Fruit fly (Drosophila melanogaster) whole organism, embryonic: Measurements from ENCODE around the gene Sptr.

ENCODE experiments used
- Abd-B ChIP-seq: fragments of 200-800 bp; sonication (Bioruptor generic); optimal IDR thresholded peaks from 2 replicates; lab custom pipeline; 2018; ENCODE audit warnings: missing biosample characterization, mild to moderate bottlenecking, missing genetic modification characterization, moderate library complexity
- Atf6 ChIP-seq: fragments of 200-800 bp; sonication (Bioruptor generic); IDR thresholded peaks from 2 replicates; pipeline ENCODE4 v1.3.6; 2022; ENCODE audit warnings: missing biosample characterization, missing genetic modification characterization
- CG10366 ChIP-seq: fragments of 200-800 bp; sonication (Bioruptor generic); IDR thresholded peaks from 2 replicates; pipeline ENCODE4 v1.3.6; 2022; ENCODE audit warnings: missing biosample characterization, missing genetic modification characterization
- CG10654 ChIP-seq: fragments of 200-800 bp; sonication (Bioruptor generic); optimal IDR thresholded peaks from 2 replicates; lab custom pipeline; 2016; ENCODE audit warnings: missing biosample characterization, missing genetic modification characterization
- CG12744 ChIP-seq: fragments of 200-800 bp; sonication (Bioruptor generic); optimal IDR thresholded peaks from 2 replicates; lab custom pipeline; 2016; ENCODE audit warnings: missing biosample characterization, missing genetic modification characterization
- CG13296 ChIP-seq: fragments of 200-800 bp; sonication (Bioruptor generic); optimal IDR thresholded peaks from 3 replicates; lab custom pipeline; 2018; ENCODE audit warnings: missing biosample characterization, mild to moderate bottlenecking, missing genetic modification characterization
- CG14860 ChIP-seq: fragments of 200-800 bp; sonication (Bioruptor generic); IDR thresholded peaks from 3 replicates; pipeline ENCODE4 v1.3.6; 2022; ENCODE audit warnings: missing biosample characterization, missing genetic modification characterization; ENCODE audit not compliant: partially characterized antibody
- CG15696 ChIP-seq: fragments of 200-800 bp; sonication (Bioruptor generic); optimal IDR thresholded peaks from 2 replicates; lab custom pipeline; 2019; ENCODE audit warnings: missing biosample characterization, mild to moderate bottlenecking, missing genetic modification characterization, moderate library complexity
- CG1647 ChIP-seq: fragments of 200-800 bp; sonication (Bioruptor generic); optimal IDR thresholded peaks from 3 replicates; lab custom pipeline; 2016; ENCODE audit warnings: missing biosample characterization, missing genetic modification characterization
- CG16863 ChIP-seq: fragments of 200-800 bp; sonication (Bioruptor generic); optimal IDR thresholded peaks from 3 replicates; lab custom pipeline; 2016; ENCODE audit warnings: missing biosample characterization, missing genetic modification characterization
- CG17829 ChIP-seq: fragments of 200-800 bp; optimal IDR thresholded peaks from 2 replicates; lab custom pipeline; 2019; ENCODE audit warnings: missing biosample characterization, mild to moderate bottlenecking, missing genetic modification characterization, moderate library complexity
- CG2129 ChIP-seq: fragments of 200-800 bp; sonication (Bioruptor generic); IDR thresholded peaks from 2 replicates; pipeline ENCODE4 v1.3.6; 2022; ENCODE audit warnings: missing biosample characterization, missing genetic modification characterization; ENCODE audit not compliant: partially characterized antibody
- CG3065 ChIP-seq: fragments of 200-800 bp; sonication (Bioruptor generic); optimal IDR thresholded peaks from 2 replicates; lab custom pipeline; 2016; ENCODE audit warnings: missing biosample characterization, missing genetic modification characterization
- CG3407 ChIP-seq: fragments of 200-800 bp; sonication (Bioruptor generic); optimal IDR thresholded peaks from 2 replicates; lab custom pipeline; 2018; ENCODE audit warnings: missing biosample characterization, mild to moderate bottlenecking, missing genetic modification characterization
- CG4730 ChIP-seq: fragments of 200-800 bp; sonication (Bioruptor generic); IDR thresholded peaks from 2 replicates; pipeline ENCODE4 v1.3.6; 2022; ENCODE audit warnings: missing biosample characterization, missing genetic modification characterization
- CG6689 ChIP-seq: fragments of 200-800 bp; sonication (Bioruptor generic); IDR thresholded peaks from 2 replicates; pipeline ENCODE4 v1.3.6; 2022; ENCODE audit warnings: missing biosample characterization, missing genetic modification characterization
- CG7987 ChIP-seq: fragments of 200-800 bp; sonication (Bioruptor generic); optimal IDR thresholded peaks from 2 replicates; lab custom pipeline; 2018; ENCODE audit warnings: missing biosample characterization, mild to moderate bottlenecking, missing genetic modification characterization, moderate library complexity
- CG8924 ChIP-seq: fragments of 200-800 bp; optimal IDR thresholded peaks from 3 replicates; lab custom pipeline; 2019; ENCODE audit warnings: missing biosample characterization, mild to moderate bottlenecking, missing genetic modification characterization, moderate library complexity
- CHES-1-like ChIP-seq: fragments of 200-800 bp; sonication (Bioruptor generic); optimal IDR thresholded peaks from 2 replicates; lab custom pipeline; 2016; ENCODE audit warnings: missing biosample characterization, missing genetic modification characterization
- Chrac-16 ChIP-seq: fragments of 200-800 bp; sonication (Bioruptor generic); optimal IDR thresholded peaks from 3 replicates; lab custom pipeline; 2016; ENCODE audit warnings: missing biosample characterization, missing genetic modification characterization
- CoRest ChIP-seq: fragments of 200-800 bp; sonication (Bioruptor generic); optimal IDR thresholded peaks from 3 replicates; lab custom pipeline; 2018; ENCODE audit warnings: missing biosample characterization, mild to moderate bottlenecking, missing genetic modification characterization, moderate library complexity
- Dip2 ChIP-seq: fragments of 200-800 bp; sonication (Bioruptor generic); IDR thresholded peaks from 2 replicates; pipeline ENCODE4 v1.3.6; 2022; ENCODE audit warnings: missing biosample characterization, missing genetic modification characterization
- GATAe ChIP-seq: fragments of 200-800 bp; sonication (Bioruptor generic); conservative IDR thresholded peaks from 2 replicates; pipeline ENCODE4 v1.3.6; 2022; ENCODE audit warnings: missing biosample characterization, missing genetic modification characterization
- H2.0 ChIP-seq: fragments of 200-800 bp; sonication (Bioruptor generic); IDR thresholded peaks from 2 replicates; pipeline ENCODE4 v1.3.6; 2022; ENCODE audit warnings: missing biosample characterization, missing genetic modification characterization
- HHEX ChIP-seq: fragments of 200-800 bp; sonication (Bioruptor generic); optimal IDR thresholded peaks from 3 replicates; lab custom pipeline; 2017; ENCODE audit warnings: missing biosample characterization, mild to moderate bottlenecking, missing genetic modification characterization, missing genetic modification reagents
- HmgD ChIP-seq: fragments of 200-800 bp; sonication (Bioruptor generic); optimal IDR thresholded peaks from 3 replicates; lab custom pipeline; 2016; ENCODE audit warnings: missing biosample characterization, missing genetic modification characterization
- Nf-YA ChIP-seq: fragments of 200-800 bp; sonication (Bioruptor generic); IDR thresholded peaks from 2 replicates; pipeline ENCODE4 v1.3.6; 2022; ENCODE audit warnings: missing biosample characterization, missing genetic modification characterization
- Sox102F ChIP-seq: fragments of 200-800 bp; sonication (Bioruptor generic); optimal IDR thresholded peaks from 2 replicates; lab custom pipeline; 2018; ENCODE audit warnings: missing biosample characterization, mild to moderate bottlenecking, missing genetic modification characterization, moderate library complexity
- abd-A ChIP-seq: fragments of 200-800 bp; sonication (Bioruptor generic); optimal IDR thresholded peaks from 3 replicates; lab custom pipeline; 2019; ENCODE audit warnings: missing biosample characterization, mild to moderate bottlenecking, missing genetic modification characterization, moderate library complexity
- bab2 ChIP-seq: fragments of 200-800 bp; sonication (Bioruptor generic); optimal IDR thresholded peaks from 2 replicates; lab custom pipeline; 2016; ENCODE audit warnings: missing biosample characterization, missing genetic modification characterization
- bowl ChIP-seq: fragments of 200-800 bp; sonication (Bioruptor generic); IDR thresholded peaks from 2 replicates; pipeline ENCODE4 v1.3.6; 2022; ENCODE audit warnings: missing biosample characterization, missing genetic modification characterization
- br ChIP-seq: fragments of >200 bp; optimal IDR thresholded peaks from 2 replicates; lab custom pipeline; 2017
- crc ChIP-seq: fragments of 200-800 bp; sonication (Bioruptor generic); optimal IDR thresholded peaks from 2 replicates; lab custom pipeline; 2016; ENCODE audit warnings: missing biosample characterization, missing genetic modification characterization
- dysf ChIP-seq: fragments of 200-800 bp; sonication (Bioruptor generic); IDR thresholded peaks from 3 replicates; pipeline ENCODE4 v1.3.6; 2022; ENCODE audit warnings: missing biosample characterization, missing genetic modification characterization
- en ChIP-seq: fragments of 200-800 bp; sonication (Bioruptor generic); optimal IDR thresholded peaks from 2 replicates; lab custom pipeline; 2016; ENCODE audit warnings: missing biosample characterization, missing genetic modification characterization
- ewg ChIP-seq: fragments of 200-800 bp; sonication (Bioruptor generic); optimal IDR thresholded peaks from 3 replicates; lab custom pipeline; 2017; ENCODE audit warnings: mild to moderate bottlenecking, missing biosample characterization, missing genetic modification reagents, missing genetic modification characterization
- gce ChIP-seq: fragments of 200-800 bp; sonication (Bioruptor generic); IDR thresholded peaks from 3 replicates; pipeline ENCODE4 v1.3.6; 2022; ENCODE audit warnings: missing biosample characterization, missing genetic modification characterization
- gcm2 ChIP-seq: fragments of 200-800 bp; sonication (Bioruptor generic); optimal IDR thresholded peaks from 2 replicates; lab custom pipeline; 2016; ENCODE audit warnings: missing biosample characterization, missing genetic modification characterization
- hbn ChIP-seq: fragments of 200-800 bp; sonication (Bioruptor generic); IDR thresholded peaks from 2 replicates; pipeline ENCODE4 v1.3.6; 2022; ENCODE audit warnings: missing biosample characterization, missing genetic modification characterization; ENCODE audit not compliant: partially characterized antibody
- insv ChIP-seq, 2 experiments: fragments of 200-800 bp; sonication (Bioruptor generic); optimal IDR thresholded peaks; 3 replicates each; lab custom pipeline; 2016 to 2018; ENCODE audit warnings: missing biosample characterization in 2 of 2, missing genetic modification characterization in 2 of 2
- lmd ChIP-seq: fragments of 200-800 bp; sonication (Bioruptor generic); IDR thresholded peaks from 2 replicates; pipeline ENCODE4 v1.3.6; 2022; ENCODE audit warnings: missing biosample characterization, missing genetic modification characterization
- maf-S ChIP-seq: fragments of 200-800 bp; sonication (Bioruptor generic); optimal IDR thresholded peaks from 2 replicates; lab custom pipeline; 2016; ENCODE audit warnings: missing biosample characterization, missing genetic modification characterization
- row ChIP-seq: fragments of 200-800 bp; sonication (Bioruptor generic); IDR thresholded peaks from 3 replicates; pipeline ENCODE4 v1.3.6; 2022; ENCODE audit warnings: missing biosample characterization, missing genetic modification characterization
- run ChIP-seq: fragments of 200-800 bp; sonication (Bioruptor generic); optimal IDR thresholded peaks from 3 replicates; lab custom pipeline; 2018; ENCODE audit warnings: missing biosample characterization, mild to moderate bottlenecking, missing genetic modification characterization
- schlank ChIP-seq: fragments of 200-800 bp; sonication (Bioruptor generic); optimal IDR thresholded peaks from 2 replicates; lab custom pipeline; 2018; ENCODE audit warnings: missing biosample characterization, mild to moderate bottlenecking, missing genetic modification characterization
- sens-2 ChIP-seq: fragments of 200-800 bp; sonication (Bioruptor generic); IDR thresholded peaks from 2 replicates; pipeline ENCODE4 v1.3.6; 2022; ENCODE audit warnings: missing biosample characterization, missing genetic modification characterization
- slou ChIP-seq: fragments of 200-800 bp; sonication (Bioruptor generic); optimal IDR thresholded peaks from 3 replicates; lab custom pipeline; 2016; ENCODE audit warnings: missing biosample characterization, missing genetic modification characterization
- trem ChIP-seq: fragments of 200-800 bp; optimal IDR thresholded peaks from 3 replicates; lab custom pipeline; 2019; ENCODE audit warnings: missing biosample characterization, mild to moderate bottlenecking, missing genetic modification characterization, moderate library complexity
- ttk ChIP-seq: fragments of 200-800 bp; sonication (Bioruptor generic); IDR thresholded peaks from 2 replicates; pipeline ENCODE4 v2.1.2; 2022; ENCODE audit warnings: missing biosample characterization, missing genetic modification characterization
- usp ChIP-seq: fragments of >200 bp; optimal IDR thresholded peaks from 2 replicates; lab custom pipeline; 2017; ENCODE audit warnings: missing biosample characterization, missing genetic modification characterization
- wdn ChIP-seq: fragments of 200-800 bp; sonication (Bioruptor generic); IDR thresholded peaks from 2 replicates; pipeline ENCODE4 v1.3.6; 2022; ENCODE audit warnings: missing biosample characterization, missing genetic modification characterization
- wor ChIP-seq: fragments of 200-800 bp; sonication (Bioruptor generic); IDR thresholded peaks from 2 replicates; pipeline ENCODE4 v1.3.6; 2022; ENCODE audit warnings: missing biosample characterization, missing genetic modification characterization
- z ChIP-seq: fragments of 200-800 bp; sonication (Bioruptor generic); IDR thresholded peaks from 3 replicates; pipeline ENCODE4 v1.3.6; 2022; ENCODE audit warnings: missing biosample characterization, missing genetic modification characterization

Sptr gene

DNA sequence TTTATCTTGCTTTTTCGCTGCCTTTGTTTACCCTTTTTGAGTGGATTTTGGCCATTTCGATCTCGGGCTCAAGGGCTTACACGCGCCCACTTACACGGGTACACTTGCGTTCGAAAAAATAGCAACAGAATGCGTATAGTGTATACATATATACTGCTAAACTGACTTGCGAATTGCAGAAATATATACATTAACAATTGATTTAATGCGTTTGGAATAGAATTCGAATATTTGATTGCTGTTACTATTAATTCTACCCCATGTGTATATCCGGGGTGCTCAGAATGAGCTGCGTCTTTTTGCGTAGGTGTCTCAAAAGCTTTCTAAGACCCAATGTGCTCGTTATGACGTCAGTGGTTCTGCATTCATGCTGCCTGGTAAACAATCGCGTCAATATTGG is 29.2 kb upstream of the Sptr start (continued):
- TF ChIP-seq H2.0 (GFP tag; lab: Robert Waterston, UW) (peak; percentile 54), wor (GFP tag; lab: Robert Waterston, UW) (no peak), z (GFP tag; lab: Robert Waterston, UW) (peak; percentile 58; the same call in 1 of the 3 replicates), CG16863 (GFP tag; lab: Kevin White, UChicago) (peak; percentile 1), Sox102F (peak; percentile 24), Dip2 (GFP tag; lab: Robert Waterston, UW) (no peak), CG10366 (GFP tag; lab: Robert Waterston, UW) (peak; percentile 48), CG4730 (GFP tag; lab: Robert Waterston, UW) (0 out of 2 replicates have a peak, but pooled peaks have one; percentile 32), GATAe (GFP tag; lab: Robert Waterston, UW) (no peak), bowl (GFP tag; lab: Robert Waterston, UW) (no peak), CG1647 (GFP tag; lab: Kevin White, UChicago) (no peak), Chrac-16 (GFP tag; lab: Kevin White, UChicago) (no peak), CG7987 (GFP tag; lab: Kevin White, UChicago) (no peak), ttk (GFP tag; lab: Robert Waterston, UW) (peak; percentile 43; the same call in 1 of the 2 replicates), en (GFP tag; lab: Kevin White, UChicago) (no peak), lmd (peak; percentile 73), CG15696 (tag; lab: Kevin White, UChicago) (no peak), ewg (no peak), CG14860 (GFP tag; lab: Robert Waterston, UW) (no peak), insv (GFP tag; optimal IDR thresholded peaks at IDR 0.05; lab: Kevin White, UChicago) (no peak), CG6689 (GFP tag; lab: Robert Waterston, UW) (peak; percentile 57), slou (GFP tag; lab: Kevin White, UChicago) (no peak), bab2 (GFP tag; lab: Kevin White, UChicago) (peak; percentile 75), usp (GFP tag; lab: Kevin White, UChicago) (no peak), Atf6 (peak; percentile 75), dysf (GFP tag; lab: Robert Waterston, UW) (peak; percentile 81), Nf-YA (GFP tag; lab: Robert Waterston, UW) (0 out of 2 replicates have a peak, but pooled peaks have one; percentile 25), br (lab: Kevin White, UChicago) (no peak), gce (peak; percentile 22; the same call in 1 of the 3 replicates), HmgD (no peak), CG8924 (no peak), trem (tag; lab: Kevin White, UChicago) (no peak), Abd-B (GFP tag; lab: Kevin White, UChicago) (peak; percentile 38), hbn (GFP tag; lab: Robert Waterston, UW) (no peak), HHEX (GFP tag; lab: Kevin White, UChicago) (peak; percentile 20), sens-2 (GFP tag; lab: Robert Waterston, UW) (no peak), run (tag; lab: Kevin White, UChicago) (no peak), CG10654 (GFP tag; lab: Kevin White, UChicago) (no peak), CoRest (tag; lab: Kevin White, UChicago) (peak; percentile 8), row (GFP tag; lab: Robert Waterston, UW) (peak; percentile 53; the same call in 2 of the 3 replicates), CG3407 (GFP tag; lab: Kevin White, UChicago) (no peak), CG2129 (GFP tag; lab: Robert Waterston, UW) (no peak), abd-A (tag; lab: Kevin White, UChicago) (no peak), crc (GFP tag; lab: Kevin White, UChicago) (no peak), schlank (tag; lab: Kevin White, UChicago) (peak; percentile 32), maf-S (GFP tag; lab: Kevin White, UChicago) (no peak), CG17829 (tag; lab: Kevin White, UChicago) (no peak), wdn (GFP tag; lab: Robert Waterston, UW) (0 out of 2 replicates have a peak, but pooled peaks have one; percentile 32), CHES-1-like (GFP tag; lab: Kevin White, UChicago) (peak; percentile 20), gcm2 (GFP tag; lab: Kevin White, UChicago) (no peak), CG12744 (no peak), CG3065 (no peak), CG13296 (GFP tag; lab: Kevin White, UChicago) (no peak)
